Worm (Caenorhabditis elegans): ENCODE data around the gene col-178.

Gene col-178

ce11 chrX:11199155-11199554 lies at the start of gene col-178:
Gene col-178, plus strand, starts transcription at chrX:11199455.
- TF ChIP-seq cog-1 (tag; optimal IDR thresholded peaks at IDR 0.05) (no peak), med-1 (GFP tag; optimal IDR thresholded peaks at IDR 0.05; ENCODE audit: insufficient read depth) (no peak), T22C8.4 (GFP tag; IDR thresholded peaks at IDR 0.05) (no peak), ztf-29 (GFP tag; IDR thresholded peaks at IDR 0.05) (no peak), tab-1 (GFP tag; IDR thresholded peaks at IDR 0.05) (no peak), ref-1 (GFP tag; conservative IDR thresholded peaks at IDR 0.05) (no peak), klf-2 (GFP tag; conservative IDR thresholded peaks at IDR 0.05) (no peak), ztf-23 (GFP tag; IDR thresholded peaks at IDR 0.05) (no peak), flt-1 (GFP tag; IDR thresholded peaks at IDR 0.05) (no peak)

ce11 chrX:11151494-11151893 lies 47.8 kb upstream of the col-178 start:
- TF ChIP-seq T22C8.4 (GFP tag; IDR thresholded peaks at IDR 0.05) (no peak), med-1 (GFP tag; optimal IDR thresholded peaks at IDR 0.05; ENCODE audit: insufficient read depth) (no peak), cog-1 (tag; optimal IDR thresholded peaks at IDR 0.05) (no peak), ztf-29 (GFP tag; IDR thresholded peaks at IDR 0.05) (no peak), tab-1 (GFP tag; IDR thresholded peaks at IDR 0.05) (no peak), ref-1 (GFP tag; conservative IDR thresholded peaks at IDR 0.05) (no peak), klf-2 (GFP tag; conservative IDR thresholded peaks at IDR 0.05) (no peak), flt-1 (GFP tag; IDR thresholded peaks at IDR 0.05) (no peak), ztf-23 (GFP tag; IDR thresholded peaks at IDR 0.05) (no peak)

- TF ChIP-seq ref-1 (GFP tag; conservative IDR thresholded peaks at IDR 0.05) (no peak), T22C8.4 (GFP tag; IDR thresholded peaks at IDR 0.05) (no peak), cog-1 (tag; optimal IDR thresholded peaks at IDR 0.05) (no peak), tab-1 (GFP tag; IDR thresholded peaks at IDR 0.05) (no peak), klf-2 (GFP tag; conservative IDR thresholded peaks at IDR 0.05) (no peak)
These were observed 46.5 kb upstream of the col-178 start, which contains the start of the genes C05C9.3 and C05C9.2 for ce11 chrX:11152720-11153119. Gene C05C9.3, minus strand, starts transcription at chrX:11152820. Gene C05C9.2, plus strand, starts transcription at chrX:11153065.

ce11 chrX:11160537-11160936 lies 38.7 kb upstream of the col-178 start, which contains the start of gene C05C9.1:
Gene C05C9.1, plus strand, starts transcription at chrX:11160837.
- TF ChIP-seq ref-1 (GFP tag; conservative IDR thresholded peaks at IDR 0.05) (no peak), tab-1 (GFP tag; IDR thresholded peaks at IDR 0.05) (no peak)

- TF ChIP-seq cog-1 (tag; optimal IDR thresholded peaks at IDR 0.05), result no peak
- no peak for TF ChIP-seq flt-1 (GFP tag; IDR thresholded peaks at IDR 0.05)
- no peak for TF ChIP-seq ztf-29 (GFP tag; IDR thresholded peaks at IDR 0.05)
- no peak for TF ChIP-seq med-1 (GFP tag; optimal IDR thresholded peaks at IDR 0.05; ENCODE audit: insufficient read depth)
- no peak for TF ChIP-seq ztf-23 (GFP tag; IDR thresholded peaks at IDR 0.05)
- no peak for TF ChIP-seq tab-1 (GFP tag; IDR thresholded peaks at IDR 0.05)
- TF ChIP-seq ref-1 (GFP tag; conservative IDR thresholded peaks at IDR 0.05), result no peak
- no peak for TF ChIP-seq klf-2 (GFP tag; conservative IDR thresholded peaks at IDR 0.05)
- no peak for TF ChIP-seq T22C8.4 (GFP tag; IDR thresholded peaks at IDR 0.05)
These were observed 36.3 kb upstream of the col-178 start for ce11 chrX:11162778-11163584.

- no peak for TF ChIP-seq cog-1 (tag; optimal IDR thresholded peaks at IDR 0.05)
- TF ChIP-seq klf-2 (GFP tag; conservative IDR thresholded peaks at IDR 0.05), result no peak
- TF ChIP-seq ztf-29 (GFP tag; IDR thresholded peaks at IDR 0.05), result no peak
- TF ChIP-seq med-1 (GFP tag; optimal IDR thresholded peaks at IDR 0.05; ENCODE audit: insufficient read depth), result no peak
- no peak for TF ChIP-seq ref-1 (GFP tag; conservative IDR thresholded peaks at IDR 0.05)
- TF ChIP-seq ztf-23 (GFP tag; IDR thresholded peaks at IDR 0.05), result no peak
- no peak for TF ChIP-seq flt-1 (GFP tag; IDR thresholded peaks at IDR 0.05)
- no peak for TF ChIP-seq T22C8.4 (GFP tag; IDR thresholded peaks at IDR 0.05)
- TF ChIP-seq tab-1 (GFP tag; IDR thresholded peaks at IDR 0.05), result no peak
These were observed 20.7 kb upstream of the col-178 start, which contains the start of gene gnrr-6 for ce11 chrX:11178599-11178998. Gene gnrr-6, plus strand, starts transcription at chrX:11178899.

ce11 chrX:11185498-11185897 lies 13.8 kb upstream of the col-178 start, which contains the start of gene gnrr-7:
Gene gnrr-7, plus strand, starts transcription at chrX:11185798.
- no peak for TF ChIP-seq ztf-23 (GFP tag; IDR thresholded peaks at IDR 0.05)
- TF ChIP-seq cog-1 (tag; optimal IDR thresholded peaks at IDR 0.05), result no peak
- no peak for TF ChIP-seq tab-1 (GFP tag; IDR thresholded peaks at IDR 0.05)
- TF ChIP-seq klf-2 (GFP tag; conservative IDR thresholded peaks at IDR 0.05), result no peak
- no peak for TF ChIP-seq flt-1 (GFP tag; IDR thresholded peaks at IDR 0.05)
- TF ChIP-seq med-1 (GFP tag; optimal IDR thresholded peaks at IDR 0.05; ENCODE audit: insufficient read depth), result no peak
- TF ChIP-seq ztf-29 (GFP tag; IDR thresholded peaks at IDR 0.05), result no peak
- TF ChIP-seq T22C8.4 (GFP tag; IDR thresholded peaks at IDR 0.05), result no peak
- TF ChIP-seq ref-1 (GFP tag; conservative IDR thresholded peaks at IDR 0.05), result no peak

ce11 chrX:11189515-11189914 lies 9.7 kb upstream of the col-178 start, which contains the start of gene F13D2.1:
Gene F13D2.1, minus strand, starts transcription at chrX:11189615.
- no peak for TF ChIP-seq ref-1 (GFP tag; conservative IDR thresholded peaks at IDR 0.05)
- TF ChIP-seq flt-1 (GFP tag; IDR thresholded peaks at IDR 0.05), result no peak
- TF ChIP-seq med-1 (GFP tag; optimal IDR thresholded peaks at IDR 0.05; ENCODE audit: insufficient read depth), result no peak
- no peak for TF ChIP-seq klf-2 (GFP tag; conservative IDR thresholded peaks at IDR 0.05)
- no peak for TF ChIP-seq T22C8.4 (GFP tag; IDR thresholded peaks at IDR 0.05)
- TF ChIP-seq cog-1 (tag; optimal IDR thresholded peaks at IDR 0.05), result no peak
- TF ChIP-seq ztf-29 (GFP tag; IDR thresholded peaks at IDR 0.05), result no peak
- no peak for TF ChIP-seq tab-1 (GFP tag; IDR thresholded peaks at IDR 0.05)
- no peak for TF ChIP-seq ztf-23 (GFP tag; IDR thresholded peaks at IDR 0.05)

ce11 chrX:11190443-11190842 lies 8.8 kb upstream of the col-178 start:
- TF ChIP-seq cog-1 (tag; optimal IDR thresholded peaks at IDR 0.05), result peak; percentile 31
- no peak for TF ChIP-seq tab-1 (GFP tag; IDR thresholded peaks at IDR 0.05)

- no peak for TF ChIP-seq T22C8.4 (GFP tag; IDR thresholded peaks at IDR 0.05)
- no peak for TF ChIP-seq ztf-29 (GFP tag; IDR thresholded peaks at IDR 0.05)
- no peak for TF ChIP-seq ztf-23 (GFP tag; IDR thresholded peaks at IDR 0.05)
- TF ChIP-seq med-1 (GFP tag; optimal IDR thresholded peaks at IDR 0.05; ENCODE audit: insufficient read depth), result no peak
- TF ChIP-seq tab-1 (GFP tag; IDR thresholded peaks at IDR 0.05), result no peak; the same call in 1 of the 2 replicates
- TF ChIP-seq ref-1 (GFP tag; conservative IDR thresholded peaks at IDR 0.05), result no peak
- no peak for TF ChIP-seq cog-1 (tag; optimal IDR thresholded peaks at IDR 0.05)
These were observed 5.6 kb upstream of the col-178 start for ce11 chrX:11193670-11194069.
